Worm (Caenorhabditis elegans): ENCODE measurements around the gene srz-10.
"Not testable (repeated sequence)": the region's sequence is repeated elsewhere in the genome, so short reads cannot be mapped to it uniquely, and the experiment has no call there.

The srz-10 gene

ce11 chrV:15262336-15262735, 46.6 kb downstream of the srz-10 start, which contains the start of gene M01B2.10:
Gene M01B2.10, minus strand, starts transcription at chrV:15262436.
- TF ChIP-seq lin-1 (GFP tag; IDR thresholded peaks at IDR 0.05); unc-62 (GFP tag; optimal IDR thresholded peaks at IDR 0.05 in 1 of 2); unc-62 (tag; optimal IDR thresholded peaks at IDR 0.05); nhr-28 (tag; optimal IDR thresholded peaks at IDR 0.05): not testable (repeated sequence)

DNA sequence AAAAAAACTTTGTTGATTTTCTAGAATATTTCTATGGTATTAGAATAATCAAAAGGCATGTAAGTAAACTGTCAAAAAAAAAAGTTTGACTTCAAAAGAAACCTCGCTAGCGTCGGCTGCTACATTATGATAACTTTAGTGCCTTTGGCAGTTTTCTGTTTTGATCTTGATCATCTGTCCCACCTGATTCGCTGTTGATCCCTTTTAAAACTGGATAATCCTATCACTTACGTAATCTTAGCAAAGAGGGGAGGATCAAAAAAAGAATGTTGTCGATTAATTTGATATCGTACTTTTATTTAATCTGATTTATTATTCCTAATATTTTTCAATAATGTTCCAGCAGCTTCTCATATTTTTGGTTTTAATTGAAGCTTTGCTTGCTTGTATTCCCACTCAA, 49.0 kb downstream of the srz-10 start, which contains the start of gene M01B2.8:
M01B2.8 (plus strand) TSS at position 301 of the 400 bp plus-strand sequence.
- TF ChIP-seq T20F7.1 (GFP tag; optimal IDR thresholded peaks at IDR 0.05) (no peak), dpl-1 (GFP tag; optimal IDR thresholded peaks at IDR 0.05) (no peak), ZK337.2 (GFP tag; IDR thresholded peaks at IDR 0.05) (no peak), daf-16 (GFP tag; optimal IDR thresholded peaks at IDR 0.05) (no peak), daf-16 (tag; optimal IDR thresholded peaks at IDR 0.05) (no peak), hmg-1.1 (GFP tag; IDR thresholded peaks at IDR 0.05) (no peak), R02D3.7 (tag; optimal IDR thresholded peaks at IDR 0.05) (no peak), lin-15B (tag; optimal IDR thresholded peaks at IDR 0.05) (no peak), lin-38 (GFP tag; IDR thresholded peaks at IDR 0.05) (no peak), pha-4 (GFP tag; IDR thresholded peaks at IDR 0.05) (no peak), pha-4 (tag; optimal IDR thresholded peaks at IDR 0.05) (no peak), tag-97 (GFP tag; IDR thresholded peaks at IDR 0.05) (no peak), nhr-48 (tag; optimal IDR thresholded peaks at IDR 0.05) (no peak), ZK546.5 (tag; optimal IDR thresholded peaks at IDR 0.05) (no peak), ceh-28 (tag; optimal IDR thresholded peaks at IDR 0.05) (no peak), Y48G9A.11 (GFP tag; IDR thresholded peaks at IDR 0.05) (no peak), sdz-12 (GFP tag; optimal IDR thresholded peaks at IDR 0.05) (no peak), mep-1 (tag; optimal IDR thresholded peaks at IDR 0.05) (no peak), duxl-1 (tag; optimal IDR thresholded peaks at IDR 0.05; ENCODE audit: poor library complexity) (no peak)

- TF ChIP-seq lir-3 (tag; optimal IDR thresholded peaks at IDR 0.05) (no peak), cey-2 (tag; optimal IDR thresholded peaks at IDR 0.05; ENCODE audit: borderline replicate concordance, insufficient read depth) (no peak), nhr-10 (tag; optimal IDR thresholded peaks at IDR 0.05) (no peak), T20F7.1 (GFP tag; optimal IDR thresholded peaks at IDR 0.05) (no peak), madf-9 (GFP tag; conservative IDR thresholded peaks at IDR 0.05) (no peak), dmd-6 (GFP tag; IDR thresholded peaks at IDR 0.05) (no peak), aha-1 (tag) (no peak), F26F4.8 (GFP tag; conservative IDR thresholded peaks at IDR 0.05) (no peak), lin-39 (tag; optimal IDR thresholded peaks at IDR 0.05) (no peak), unc-130 (GFP tag; optimal IDR thresholded peaks at IDR 0.05) (no peak), nhr-48 (tag; optimal IDR thresholded peaks at IDR 0.05) (no peak), pqm-1 (tag; optimal IDR thresholded peaks at IDR 0.05) (no peak), lin-13 (GFP tag; optimal IDR thresholded peaks at IDR 0.05) (no peak), ama-1 (optimal IDR thresholded peaks at IDR 0.05) (no peak), zag-1 (tag; optimal IDR thresholded peaks at IDR 0.05) (no peak), arid-1 (GFP tag; conservative IDR thresholded peaks at IDR 0.05) (no peak), nhr-11 (tag; optimal IDR thresholded peaks at IDR 0.05) (no peak), lin-15B (tag; optimal IDR thresholded peaks at IDR 0.05) (no peak)
These were observed 49.8 kb downstream of the srz-10 start, which contains the start of gene srsx-37 for ce11 chrV:15259049-15259448. Gene srsx-37, minus strand, starts transcription at chrV:15259149.
